Worm (Caenorhabditis elegans) whole organism, L4/young adult: ENCODE data around the gene K08H2.7.

Source experiments
- W03F9.2 ChIP-seq: fragments of 150-350 bp; optimal IDR thresholded peaks from 2 replicates; lab custom pipeline; 2014; ENCODE audit warnings: missing biosample characterization, missing genetic modification characterization
- dao-5 ChIP-seq: sonication (generic microtip); optimal IDR thresholded peaks from 2 replicates; lab custom pipeline; 2016; ENCODE audit warnings: missing genotype, missing genetic modification characterization, moderate library complexity, missing compliant biosample characterization
- him-1 ChIP-seq: sonication (generic microtip); optimal IDR thresholded peaks from 2 replicates; lab custom pipeline; 2016; ENCODE audit warnings: missing genotype, missing genetic modification reagents, missing genetic modification characterization, missing compliant biosample characterization

Gene K08H2.7

ce11 chrX:13234879-13235278, 13.4 kb downstream of the K08H2.7 start, which contains the start of gene K08H2.2:
Gene K08H2.2 (minus strand): TSS chrX:13234979.
- TF ChIP-seq him-1 (tag; lab: Kevin White, UChicago) (no peak), dao-5 (tag; lab: Kevin White, UChicago) (no peak), W03F9.2 (tag; lab: Kevin White, UChicago) (no peak)

- no peak for TF ChIP-seq W03F9.2 (tag; lab: Kevin White, UChicago)
Observed at ce11 chrX:13232259-13232658, 16.0 kb downstream of the K08H2.7 start, which contains the start of gene bgnt-1.5. Gene bgnt-1.5 (minus strand): TSS chrX:13232359.

ce11 chrX:13227778-13228177, 20.5 kb downstream of the K08H2.7 start:
- no peak for TF ChIP-seq W03F9.2 (tag; lab: Kevin White, UChicago)
- TF ChIP-seq him-1 (tag; lab: Kevin White, UChicago): no peak
- TF ChIP-seq dao-5 (tag; lab: Kevin White, UChicago): no peak

DNA sequence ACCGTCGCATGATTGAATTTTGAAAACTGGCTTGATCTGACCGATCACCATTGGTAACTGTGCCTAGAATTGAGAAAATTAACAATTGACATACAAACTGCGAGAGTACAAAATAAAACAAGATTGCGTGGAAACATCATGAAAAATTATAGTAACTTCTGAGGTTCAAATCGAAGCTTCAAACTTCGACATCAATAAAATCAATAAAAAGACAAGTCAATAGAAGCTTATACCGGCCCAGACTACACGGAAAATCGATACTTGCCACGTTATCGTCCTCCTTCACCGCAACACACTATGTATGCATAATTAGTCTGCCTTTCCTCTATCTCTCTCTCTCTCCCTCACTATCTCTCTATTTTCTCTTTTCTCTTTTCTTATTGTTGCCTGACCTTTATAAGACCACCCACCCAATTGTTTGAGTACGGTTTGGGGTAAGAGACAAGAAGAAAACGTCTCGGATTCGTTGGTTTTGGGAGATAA, 21.6 kb downstream of the K08H2.7 start, which contains the start of gene skr-21:
Gene skr-21, minus strand, starts transcription at position 51 of the 483 bp plus-strand sequence.
- TF ChIP-seq W03F9.2 (tag; lab: Kevin White, UChicago): no peak
- no peak for TF ChIP-seq him-1 (tag; lab: Kevin White, UChicago)
- TF ChIP-seq dao-5 (tag; lab: Kevin White, UChicago): no peak

DNA sequence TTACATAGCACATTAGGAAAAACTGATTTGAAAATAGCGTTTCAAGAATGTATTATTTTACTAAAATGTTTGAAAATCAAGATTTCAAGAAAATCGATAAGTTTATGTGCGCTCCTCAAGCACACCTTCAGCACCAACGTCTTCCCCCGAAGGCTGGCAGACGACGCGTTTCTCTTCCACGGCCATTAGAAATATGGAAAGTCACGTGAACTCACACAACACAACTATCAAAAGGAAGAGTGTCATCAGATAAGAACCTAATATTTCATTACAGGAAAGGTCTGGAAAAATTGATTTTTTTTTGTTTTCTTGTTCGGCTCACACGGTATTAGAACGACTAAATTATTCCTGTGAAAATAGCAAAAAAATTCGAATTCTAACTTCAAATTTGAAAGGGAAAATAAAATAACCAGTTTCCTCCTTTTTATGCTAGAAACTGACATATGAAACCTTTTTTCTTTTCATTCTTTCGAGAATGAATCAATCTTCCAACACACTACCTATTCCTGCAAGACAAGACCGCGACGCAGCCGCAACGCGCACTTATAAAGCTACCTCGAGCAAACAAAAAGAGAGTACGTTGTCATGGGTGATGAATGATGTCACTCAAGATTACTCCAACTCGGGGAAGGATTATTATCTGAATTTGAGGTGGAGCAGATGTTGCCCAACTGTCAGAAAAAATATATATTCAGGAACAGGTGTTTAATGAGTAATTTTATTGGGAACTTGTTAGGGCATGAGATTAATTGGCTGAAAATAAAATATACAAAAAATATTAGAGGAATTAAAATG, 22.9 kb downstream of the K08H2.7 start:
- TF ChIP-seq W03F9.2 (tag; lab: Kevin White, UChicago) (no peak), dao-5 (tag; lab: Kevin White, UChicago) (no peak), him-1 (tag; lab: Kevin White, UChicago) (no peak)

- TF ChIP-seq W03F9.2 (tag; lab: Kevin White, UChicago): no peak
- no peak for TF ChIP-seq dao-5 (tag; lab: Kevin White, UChicago)
- no peak for TF ChIP-seq him-1 (tag; lab: Kevin White, UChicago)
Observed at ce11 chrX:13224608-13225007, 23.6 kb downstream of the K08H2.7 start, which contains the start of gene skr-19. Gene skr-19 (minus strand): TSS chrX:13224708.

ce11 chrX:13223437-13223836, 24.8 kb downstream of the K08H2.7 start, which contains the start of gene skr-20:
Gene skr-20 (minus strand): TSS chrX:13223537.
- TF ChIP-seq W03F9.2 (tag; lab: Kevin White, UChicago) (no peak), him-1 (tag; lab: Kevin White, UChicago) (no peak), dao-5 (tag; lab: Kevin White, UChicago) (no peak)

ce11 chrX:13221357-13221756, 26.9 kb downstream of the K08H2.7 start, which contains the start of gene asp-4:
Gene asp-4 (minus strand): TSS chrX:13221462.
- TF ChIP-seq him-1 (tag; lab: Kevin White, UChicago) (no peak), dao-5 (tag; lab: Kevin White, UChicago) (no peak), W03F9.2 (tag; lab: Kevin White, UChicago) (no peak)

ce11 chrX:13220609-13221008, 27.6 kb downstream of the K08H2.7 start:
- TF ChIP-seq him-1 (tag; lab: Kevin White, UChicago) (no peak), W03F9.2 (tag; lab: Kevin White, UChicago) (no peak), dao-5 (tag; lab: Kevin White, UChicago) (no peak)

DNA sequence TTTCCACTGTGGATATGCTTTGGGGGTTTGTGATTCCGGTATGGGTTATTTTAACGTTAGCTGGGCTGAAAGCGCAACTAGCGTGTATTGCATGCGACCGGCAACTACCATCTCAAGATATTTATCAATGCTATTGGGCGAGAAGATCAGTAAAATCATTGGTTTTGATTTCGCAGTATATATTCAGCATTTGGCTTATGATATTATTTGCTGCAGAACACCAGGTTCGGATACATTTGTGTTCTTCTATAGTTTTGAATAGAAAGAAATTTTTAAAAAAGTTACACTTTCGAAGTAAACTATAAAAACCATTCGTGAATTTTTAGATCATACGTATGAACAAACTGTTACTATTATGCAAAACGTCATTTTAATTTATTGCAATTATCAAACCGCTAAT, 30.3 kb downstream of the K08H2.7 start:
- TF ChIP-seq him-1 (tag; lab: Kevin White, UChicago) (no peak), dao-5 (tag; lab: Kevin White, UChicago) (no peak), W03F9.2 (tag; lab: Kevin White, UChicago) (no peak)

- no peak for TF ChIP-seq dao-5 (tag; lab: Kevin White, UChicago)
- TF ChIP-seq him-1 (tag; lab: Kevin White, UChicago): no peak
- TF ChIP-seq W03F9.2 (tag; lab: Kevin White, UChicago): no peak
Observed at ce11 chrX:13216802-13217201, 31.4 kb downstream of the K08H2.7 start, which contains the start of gene R12H7.4. Gene R12H7.4 (plus strand): TSS chrX:13217102.

- no peak for TF ChIP-seq him-1 (tag; lab: Kevin White, UChicago)
- no peak for TF ChIP-seq W03F9.2 (tag; lab: Kevin White, UChicago)
- no peak for TF ChIP-seq dao-5 (tag; lab: Kevin White, UChicago)
Observed at ce11 chrX:13212528-13212927, 35.7 kb downstream of the K08H2.7 start.

DNA sequence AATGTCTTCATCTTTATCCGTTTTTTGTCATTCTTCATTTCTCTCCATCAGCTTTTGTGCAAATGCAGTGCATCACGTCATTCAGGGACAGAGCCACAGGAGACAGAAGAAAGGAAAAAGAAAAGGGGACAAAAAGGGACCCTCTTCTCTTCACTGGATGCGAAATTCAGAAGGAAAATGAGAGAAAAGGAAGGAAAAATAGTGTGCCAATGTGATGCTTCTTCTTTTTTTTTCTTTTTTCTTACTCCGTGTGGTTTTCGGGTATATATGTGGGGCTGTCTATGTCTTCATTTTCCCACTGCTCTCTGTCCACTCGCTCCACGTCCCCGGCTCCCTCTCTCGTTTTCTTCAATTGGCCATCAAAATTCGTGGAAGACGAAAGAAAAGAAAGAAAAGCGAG, 37.8 kb downstream of the K08H2.7 start:
- TF ChIP-seq dao-5 (tag; lab: Kevin White, UChicago) (no peak), W03F9.2 (tag; lab: Kevin White, UChicago) (no peak), him-1 (tag; lab: Kevin White, UChicago) (peak; percentile 83)
